Fruit fly (Drosophila melanogaster) whole organism, embryonic: ENCODE measurements around the gene CG5273.
A peak's percentile ranks its signal among the peaks of the same experiment; 100 is the strongest.

Source experiments
- Awh ChIP-seq: fragments of 200-800 bp; sonication (Bioruptor generic); IDR thresholded peaks from 2 replicates; pipeline ENCODE4, ENCODE4 v1.3.6; 2022; ENCODE audit warnings: missing biosample characterization, missing genetic modification characterization
- Blimp-1 ChIP-seq: fragments of 200-800 bp; sonication (Bioruptor generic); optimal IDR thresholded peaks from 3 replicates; lab custom pipeline; 2018; ENCODE audit warnings: missing biosample characterization, missing genetic modification characterization, mild to moderate bottlenecking, moderate library complexity, missing genetic modification reagents
- CG11723 ChIP-seq: fragments of 200-800 bp; sonication (Bioruptor generic); optimal IDR thresholded peaks from 2 replicates; lab custom pipeline; 2017; ENCODE audit warnings: missing biosample characterization, mild to moderate bottlenecking, missing genetic modification characterization
- CG12299 ChIP-seq: fragments of 200-800 bp; sonication (Bioruptor generic); optimal IDR thresholded peaks from 2 replicates; lab custom pipeline; 2018; ENCODE audit warnings: missing biosample characterization, mild to moderate bottlenecking, missing genetic modification characterization
- CG13296 ChIP-seq: fragments of 200-800 bp; sonication (Bioruptor generic); optimal IDR thresholded peaks from 3 replicates; lab custom pipeline; 2018; ENCODE audit warnings: missing biosample characterization, mild to moderate bottlenecking, missing genetic modification characterization
- CG14050 ChIP-seq: fragments of 200-800 bp; sonication (Bioruptor generic); IDR thresholded peaks from 3 replicates; pipeline ENCODE4 v1.3.6; 2022; ENCODE audit warnings: missing biosample characterization, missing genetic modification characterization
- CG14667 ChIP-seq: fragments of 200-800 bp; sonication (Bioruptor generic); IDR thresholded peaks from 2 replicates; pipeline ENCODE4 v1.3.6; 2022; ENCODE audit warnings: missing biosample characterization, missing genetic modification characterization
- CG16779 ChIP-seq: fragments of 200-800 bp; sonication (Bioruptor generic); IDR thresholded peaks from 2 replicates; pipeline ENCODE4 v1.3.6; 2022; ENCODE audit warnings: missing biosample characterization, missing genetic modification characterization
- CG17612 ChIP-seq: fragments of 200-800 bp; sonication (Bioruptor generic); IDR thresholded peaks from 2 replicates; pipeline ENCODE4 v1.3.6; 2022; ENCODE audit warnings: missing biosample characterization, missing genetic modification characterization
- CG2199 ChIP-seq: fragments of 200-800 bp; sonication (Bioruptor generic); IDR thresholded peaks from 3 replicates; pipeline ENCODE4 v1.3.6; 2022; ENCODE audit warnings: missing biosample characterization, missing genetic modification characterization
- CG2712 ChIP-seq: fragments of 200-800 bp; optimal IDR thresholded peaks from 3 replicates; lab custom pipeline; 2019; ENCODE audit warnings: missing biosample characterization, mild to moderate bottlenecking, missing genetic modification characterization, moderate library complexity
- CG2889 ChIP-seq: fragments of 200-800 bp; sonication (Bioruptor generic); IDR thresholded peaks from 3 replicates; pipeline ENCODE4 v1.3.6; 2022; ENCODE audit warnings: missing biosample characterization, missing genetic modification characterization
- CG31441 ChIP-seq: fragments of 200-800 bp; sonication (Bioruptor generic); IDR thresholded peaks from 2 replicates; pipeline ENCODE4 v1.3.6; 2022; ENCODE audit warnings: missing biosample characterization, missing genetic modification characterization
- CG42726 ChIP-seq: fragments of 200-800 bp; sonication (Bioruptor generic); IDR thresholded peaks from 2 replicates; pipeline ENCODE4 v1.3.6; 2022; ENCODE audit warnings: missing biosample characterization, missing genetic modification characterization; ENCODE audit not compliant: partially characterized antibody
- CG4424 ChIP-seq: fragments of 200-800 bp; sonication (Bioruptor generic); optimal IDR thresholded peaks from 3 replicates; lab custom pipeline; 2016; ENCODE audit warnings: missing biosample characterization, missing genetic modification characterization
- CG5245 ChIP-seq: fragments of 200-800 bp; sonication (Bioruptor generic); optimal IDR thresholded peaks from 3 replicates; lab custom pipeline; 2016; ENCODE audit warnings: missing biosample characterization, missing genetic modification characterization
- CG6272 ChIP-seq: fragments of 200-800 bp; sonication (Bioruptor generic); IDR thresholded peaks from 2 replicates; pipeline ENCODE4 v1.3.6; 2022; ENCODE audit warnings: missing biosample characterization, missing genetic modification characterization
- CG7556 ChIP-seq: fragments of 200-800 bp; sonication (Bioruptor generic); optimal IDR thresholded peaks from 2 replicates; lab custom pipeline; 2017; ENCODE audit warnings: missing biosample characterization, mild to moderate bottlenecking, missing genetic modification characterization
- CG7745 ChIP-seq: fragments of 200-800 bp; sonication (Bioruptor generic); optimal IDR thresholded peaks from 2 replicates; lab custom pipeline; 2018; ENCODE audit warnings: missing biosample characterization, mild to moderate bottlenecking, missing genetic modification characterization, moderate library complexity
- CG7786 ChIP-seq: fragments of 200-800 bp; sonication (Bioruptor generic); optimal IDR thresholded peaks from 2 replicates; lab custom pipeline; 2016; ENCODE audit warnings: missing biosample characterization, missing genetic modification characterization
- CG8388 ChIP-seq: fragments of 200-800 bp; sonication (Bioruptor generic); optimal IDR thresholded peaks from 2 replicates; lab custom pipeline; 2019; ENCODE audit warnings: missing biosample characterization, mild to moderate bottlenecking, missing genetic modification characterization, moderate library complexity
- CG9797 ChIP-seq: fragments of 200-800 bp; sonication (Bioruptor generic); optimal IDR thresholded peaks from 3 replicates; lab custom pipeline; 2018; ENCODE audit warnings: missing biosample characterization, mild to moderate bottlenecking, missing genetic modification characterization
- Dip2 ChIP-seq: fragments of 200-800 bp; sonication (Bioruptor generic); IDR thresholded peaks from 2 replicates; pipeline ENCODE4 v1.3.6; 2022; ENCODE audit warnings: missing biosample characterization, missing genetic modification characterization
- Doc2 ChIP-seq: fragments of 200-800 bp; sonication (Bioruptor generic); IDR thresholded peaks from 2 replicates; pipeline ENCODE4 v1.3.6; 2022; ENCODE audit warnings: missing biosample characterization, missing genetic modification characterization
- Doc3 ChIP-seq: fragments of 200-800 bp; sonication (Bioruptor generic); IDR thresholded peaks from 3 replicates; pipeline ENCODE4 v1.3.6; 2022; ENCODE audit warnings: missing biosample characterization, missing genetic modification characterization; ENCODE audit not compliant: partially characterized antibody
- Drgx ChIP-seq: fragments of 200-800 bp; sonication (Bioruptor generic); IDR thresholded peaks from 2 replicates; pipeline ENCODE4 v1.3.6; 2022; ENCODE audit warnings: missing biosample characterization, missing genetic modification characterization
- Hr78 ChIP-seq, 2 experiments: fragments of 200-800 bp in 1 of 2; fragments of >200 bp in 1 of 2; sonication (Bioruptor generic) in 1 of 2; optimal IDR thresholded peaks; 2 replicates each; lab custom pipeline; 2017 to 2019; ENCODE audit warnings: missing biosample characterization in 2 of 2, missing genetic modification characterization in 2 of 2, mild to moderate bottlenecking in 1 of 2, moderate library complexity in 1 of 2
- Lpt ChIP-seq: fragments of >200 bp; optimal IDR thresholded peaks from 2 replicates; lab custom pipeline; 2018; ENCODE audit warnings: missing biosample characterization, missing genetic modification characterization
- MTF-1 ChIP-seq: fragments of 200-800 bp; sonication (Bioruptor generic); optimal IDR thresholded peaks from 2 replicates; lab custom pipeline; 2018; ENCODE audit warnings: missing biosample characterization, mild to moderate bottlenecking, missing genetic modification characterization, borderline replicate concordance
- Max ChIP-seq: fragments of 200-800 bp; sonication (Bioruptor generic); optimal IDR thresholded peaks from 2 replicates; lab custom pipeline; 2016; ENCODE audit warnings: missing biosample characterization, mild to moderate bottlenecking, missing genetic modification characterization
- Med ChIP-seq: fragments of 200-800 bp; sonication (Bioruptor generic); peaks from one replicate; lab custom pipeline; 2016; ENCODE audit warnings: missing biosample characterization, missing genetic modification characterization, mild to moderate bottlenecking, inconsistent platforms, moderate library complexity
- Ptx1 ChIP-seq: fragments of 200-800 bp; sonication (Bioruptor generic); IDR thresholded peaks from 2 replicates; pipeline ENCODE4 v1.3.6; 2022; ENCODE audit warnings: missing biosample characterization, missing genetic modification characterization
- Ravus ChIP-seq: fragments of 200-800 bp; sonication (Bioruptor generic); IDR thresholded peaks from 2 replicates; pipeline ENCODE4 v1.3.6; 2022; ENCODE audit warnings: missing biosample characterization, missing genetic modification characterization
- TFAM ChIP-seq: fragments of 200-800 bp; sonication (Bioruptor generic); optimal IDR thresholded peaks from 2 replicates; lab custom pipeline; 2017; ENCODE audit warnings: missing biosample characterization, missing genetic modification characterization, inconsistent platforms
- az2 ChIP-seq: fragments of 200-800 bp; sonication (Bioruptor generic); optimal IDR thresholded peaks from 3 replicates; lab custom pipeline; 2016; ENCODE audit warnings: missing biosample characterization, missing genetic modification characterization
- bowl ChIP-seq: fragments of 200-800 bp; sonication (Bioruptor generic); IDR thresholded peaks from 2 replicates; pipeline ENCODE4 v1.3.6; 2022; ENCODE audit warnings: missing biosample characterization, missing genetic modification characterization
- cwo ChIP-seq: fragments of 200-800 bp; sonication (Bioruptor generic); optimal IDR thresholded peaks from 3 replicates; lab custom pipeline; 2017; ENCODE audit warnings: missing biosample characterization, missing genetic modification characterization, mild to moderate bottlenecking, moderate library complexity, missing genetic modification reagents
- da ChIP-seq: fragments of 200-800 bp; sonication (Bioruptor generic); optimal IDR thresholded peaks from 2 replicates; lab custom pipeline; 2016; ENCODE audit warnings: missing biosample characterization, missing genetic modification characterization
- dmrt11E ChIP-seq: fragments of 200-800 bp; sonication (Bioruptor generic); optimal IDR thresholded peaks from 3 replicates; lab custom pipeline; 2018; ENCODE audit warnings: missing biosample characterization, mild to moderate bottlenecking, missing genetic modification characterization, moderate library complexity
- ewg ChIP-seq: fragments of 200-800 bp; sonication (Bioruptor generic); optimal IDR thresholded peaks from 3 replicates; lab custom pipeline; 2017; ENCODE audit warnings: mild to moderate bottlenecking, missing biosample characterization, missing genetic modification reagents, missing genetic modification characterization
- gem ChIP-seq: fragments of 200-800 bp; sonication (Bioruptor generic); optimal IDR thresholded peaks from 2 replicates; lab custom pipeline; 2019; ENCODE audit warnings: missing biosample characterization, mild to moderate bottlenecking, missing genetic modification characterization, moderate library complexity
- gsb-n ChIP-seq: fragments of 200-800 bp; sonication (Bioruptor generic); optimal IDR thresholded peaks from 3 replicates; lab custom pipeline; 2018; ENCODE audit warnings: missing biosample characterization, mild to moderate bottlenecking, missing genetic modification characterization
- jing ChIP-seq: fragments of 200-800 bp; sonication (Bioruptor generic); optimal IDR thresholded peaks from 2 replicates; lab custom pipeline; 2018; ENCODE audit warnings: missing biosample characterization, mild to moderate bottlenecking, missing genetic modification characterization
- p53 ChIP-seq: fragments of 200-800 bp; sonication (Bioruptor generic); optimal IDR thresholded peaks from 2 replicates; lab custom pipeline; 2016; ENCODE audit warnings: missing biosample characterization, missing genetic modification characterization
- pan ChIP-seq, 4 experiments: fragments of >200 bp in 3 of 4; fragments of 200-800 bp in 1 of 4; sonication (Bioruptor generic) in 1 of 4; optimal IDR thresholded peaks in 3 of 4; IDR thresholded peaks in 1 of 4; 2 replicates each; pipeline versions ENCODE4 v1.3.6 to Lab custom; 2017 to 2022; ENCODE audit warnings: missing biosample characterization in 2 of 4, missing genetic modification characterization in 2 of 4, mixed read lengths in 1 of 4
- pb ChIP-seq: fragments of 200-800 bp; sonication (Bioruptor generic); optimal IDR thresholded peaks from 3 replicates; lab custom pipeline; 2016; ENCODE audit warnings: missing biosample characterization, missing genetic modification characterization
- phol ChIP-seq: fragments of 200-800 bp; sonication (Bioruptor generic); optimal IDR thresholded peaks from 3 replicates; lab custom pipeline; 2018; ENCODE audit warnings: missing biosample characterization, mild to moderate bottlenecking, missing genetic modification characterization, moderate library complexity
- pzg ChIP-seq: fragments of 200-800 bp; sonication (Bioruptor generic); optimal IDR thresholded peaks from 3 replicates; lab custom pipeline; 2018; ENCODE audit warnings: missing biosample characterization, mild to moderate bottlenecking, missing genetic modification characterization, moderate library complexity
- scrt ChIP-seq: fragments of 200-800 bp; sonication (Bioruptor generic); optimal IDR thresholded peaks from 2 replicates; lab custom pipeline; 2018; ENCODE audit warnings: missing biosample characterization, mild to moderate bottlenecking, missing genetic modification characterization, moderate library complexity
- sd ChIP-seq: fragments of 200-800 bp; sonication (Bioruptor generic); optimal IDR thresholded peaks from 3 replicates; lab custom pipeline; 2018; ENCODE audit warnings: missing biosample characterization, mild to moderate bottlenecking, missing genetic modification characterization, moderate library complexity
- sens ChIP-seq: fragments of 200-800 bp; sonication (Bioruptor generic); peaks from one replicate; lab custom pipeline; 2016; ENCODE audit warnings: missing biosample characterization, missing genetic modification characterization

Gene CG5273

DNA sequence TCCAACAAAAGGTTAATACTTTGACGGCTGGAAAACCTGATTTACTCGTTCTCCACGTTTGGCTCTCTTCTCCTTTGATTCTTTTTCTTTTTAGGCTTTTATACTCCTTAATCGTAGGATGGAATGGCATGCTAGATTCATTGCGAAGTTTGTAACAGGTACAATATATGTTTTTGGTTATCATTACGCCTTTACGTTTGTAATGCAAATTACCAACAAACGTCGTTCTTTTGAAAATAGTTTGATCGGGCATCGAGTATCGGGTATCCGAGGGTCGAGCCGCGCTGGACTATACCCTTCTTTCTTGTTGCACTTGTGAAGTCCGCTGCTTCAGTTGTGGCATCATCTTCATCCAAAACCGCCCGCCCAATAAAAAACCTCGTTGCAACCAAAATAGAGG, 47.5 kb upstream of the CG5273 start (continued):
- TF ChIP-seq Lpt (GFP tag; lab: Kevin White, UChicago) = no peak
- TF ChIP-seq ewg = no peak
- TF ChIP-seq Doc3 = no peak
- no peak for TF ChIP-seq Max (GFP tag; lab: Kevin White, UChicago)
- no peak for TF ChIP-seq CG7556 (GFP tag; lab: Kevin White, UChicago)
- no peak for TF ChIP-seq pb (GFP tag; lab: Kevin White, UChicago)
- TF ChIP-seq Ravus (GFP tag; lab: Robert Waterston, UW) = no peak
- TF ChIP-seq Blimp-1 (GFP tag; lab: Kevin White, UChicago) = peak; percentile 35
- 0 out of 3 replicates have a peak, but pooled peaks have one; percentile 15 for TF ChIP-seq CG2199 (GFP tag; lab: Robert Waterston, UW)
- TF ChIP-seq Doc2 (GFP tag; lab: Robert Waterston, UW) = no peak
- no peak for TF ChIP-seq CG16779 (GFP tag; lab: Robert Waterston, UW)
- TF ChIP-seq CG4424 (GFP tag; lab: Kevin White, UChicago) = no peak
- TF ChIP-seq CG14667 = no peak
- TF ChIP-seq CG2712 (tag; lab: Kevin White, UChicago) = peak; percentile 41
- peak; percentile 3 for TF ChIP-seq gsb-n (tag; lab: Kevin White, UChicago)
- TF ChIP-seq az2 (GFP tag; lab: Kevin White, UChicago) = no peak
- TF ChIP-seq pan (optimal IDR thresholded peaks at IDR 0.05; lab: Kevin White, UChicago) = no peak
- TF ChIP-seq pan (GFP tag; optimal IDR thresholded peaks at IDR 0.05 in 1 of 2, IDR thresholded peaks at IDR 0.05 in 1 of 2) = peak in 1 of 2 experiments; percentile 15
- no peak for TF ChIP-seq CG17612 (GFP tag; lab: Robert Waterston, UW)
- TF ChIP-seq CG7745 = no peak
- TF ChIP-seq CG14050 = no peak
- TF ChIP-seq Med (GFP tag; lab: Kevin White, UChicago) = peak; percentile 39
- no peak for TF ChIP-seq sd (tag; lab: Kevin White, UChicago)
- TF ChIP-seq bowl (GFP tag; lab: Robert Waterston, UW) = no peak
- peak; percentile 72 for TF ChIP-seq sens
- 0 out of 2 replicates have a peak, but pooled peaks have one; percentile 15 for TF ChIP-seq Awh
- TF ChIP-seq CG7786 = no peak
- no peak for TF ChIP-seq CG6272 (GFP tag; lab: Robert Waterston, UW)
- TF ChIP-seq CG2889 = no peak
- TF ChIP-seq CG42726 (GFP tag; lab: Robert Waterston, UW) = no peak
- peak; percentile 19; the same call in 1 of the 2 replicates for TF ChIP-seq Ptx1
- TF ChIP-seq da (GFP tag; lab: Kevin White, UChicago) = no peak
- TF ChIP-seq Hr78 (GFP tag; optimal IDR thresholded peaks at IDR 0.05; lab: Kevin White, UChicago) = no peak
- 0 out of 2 replicates have a peak, but pooled peaks have one; percentile 12 for TF ChIP-seq CG31441 (GFP tag; lab: Robert Waterston, UW)
- no peak for TF ChIP-seq cwo
- TF ChIP-seq jing = no peak
- TF ChIP-seq CG12299 (tag; lab: Kevin White, UChicago) = no peak
- TF ChIP-seq CG8388 = peak; percentile 1
- TF ChIP-seq pzg (GFP tag; lab: Kevin White, UChicago) = no peak
- peak; percentile 9 for TF ChIP-seq phol (tag; lab: Kevin White, UChicago)
- TF ChIP-seq CG5245 (GFP tag; lab: Kevin White, UChicago) = no peak
- no peak for TF ChIP-seq CG11723 (GFP tag; lab: Kevin White, UChicago)
- TF ChIP-seq scrt (GFP tag; lab: Kevin White, UChicago) = no peak
- peak; percentile 89 for TF ChIP-seq Drgx (GFP tag; lab: Robert Waterston, UW)
- peak; percentile 18 for TF ChIP-seq gem
- no peak for TF ChIP-seq Dip2 (GFP tag; lab: Robert Waterston, UW)
- no peak for TF ChIP-seq MTF-1 (GFP tag; lab: Kevin White, UChicago)
- TF ChIP-seq TFAM (GFP tag; lab: Kevin White, UChicago) = no peak
- TF ChIP-seq p53 = no peak
- peak; percentile 21 for TF ChIP-seq dmrt11E (tag; lab: Kevin White, UChicago)
- TF ChIP-seq CG9797 = no peak
- TF ChIP-seq CG13296 = no peak
